Worm (Caenorhabditis elegans) whole organism, L4 larva: Measurements from ENCODE around the gene snf-11.

ENCODE experiments used
- D1046.2 ChIP-seq: fragments of 200-800 bp; sonication (Bioruptor generic); IDR thresholded peaks from 2 replicates; pipeline ENCODE4 v1.3.6; 2022; ENCODE audit warnings: missing genetic modification characterization, missing compliant biosample characterization
- F26F4.8 ChIP-seq: fragments of 200-800 bp; sonication (Bioruptor generic); conservative IDR thresholded peaks from 2 replicates; pipeline ENCODE4 v1.3.6; 2022; ENCODE audit warnings: missing genetic modification characterization, missing compliant biosample characterization
- F37D6.2 ChIP-seq: sonication (generic microtip); optimal IDR thresholded peaks from 2 replicates; lab custom pipeline; 2016; ENCODE audit warnings: mild to moderate bottlenecking, missing genetic modification characterization, missing compliant biosample characterization
- T20F7.1 ChIP-seq: fragments of 200-800 bp; sonication (Bioruptor generic); optimal IDR thresholded peaks from 2 replicates; lab custom pipeline; 2018; ENCODE audit warnings: mild to moderate bottlenecking, missing genetic modification characterization, missing compliant biosample characterization
- ZK546.5 ChIP-seq, 2 experiments: sonication (generic microtip); optimal IDR thresholded peaks; 2 replicates each; lab custom pipeline; 2017; ENCODE audit warnings: missing biosample characterization in 2 of 2, missing genetic modification characterization in 2 of 2
- aha-1 ChIP-seq: fragments of 150-350 bp; peaks from one replicate; lab custom pipeline; 2014; ENCODE audit warnings: missing biosample characterization, missing genetic modification characterization
- aly-2 ChIP-seq: sonication (generic microtip); optimal IDR thresholded peaks from 2 replicates; lab custom pipeline; 2018; ENCODE audit warnings: missing biosample characterization, missing genetic modification characterization
- ama-1 ChIP-seq: fragments of 150-350 bp; optimal IDR thresholded peaks from 2 replicates; lab custom pipeline; 2014; ENCODE audit warnings: inconsistent platforms, mixed read lengths
- ceh-20 ChIP-seq: fragments of 200-800 bp; sonication (Bioruptor generic); IDR thresholded peaks from 2 replicates; pipeline ENCODE4 v1.3.6; 2022; ENCODE audit warnings: missing genetic modification reagents, missing genetic modification characterization, missing compliant biosample characterization
- ceh-28 ChIP-seq: fragments of 150-350 bp; optimal IDR thresholded peaks from 2 replicates; lab custom pipeline; 2014; ENCODE audit warnings: missing biosample characterization, missing genetic modification reagents, missing genetic modification characterization
- ctbp-1 ChIP-seq: fragments of 200-800 bp; sonication (Bioruptor generic); IDR thresholded peaks from 2 replicates; pipeline ENCODE4 v1.3.6; 2022; ENCODE audit warnings: missing genetic modification reagents, missing genetic modification characterization, missing compliant biosample characterization
- daf-12 ChIP-seq: fragments of 150-350 bp; optimal IDR thresholded peaks from 2 replicates; lab custom pipeline; 2014; ENCODE audit warnings: missing biosample characterization, missing genetic modification reagents, missing genetic modification characterization
- daf-16 ChIP-seq, 3 experiments: sonication (generic microtip); optimal IDR thresholded peaks; 2 replicates each; lab custom pipeline; 2016 to 2017; ENCODE audit warnings: missing genetic modification characterization in 3 of 3, missing genetic modification reagents in 3 of 3, mild to moderate bottlenecking in 2 of 3, missing compliant biosample characterization in 2 of 3, missing biosample characterization in 1 of 3, moderate library complexity in 1 of 3
- daf-19 ChIP-seq: fragments of 200-800 bp; sonication (Bioruptor generic); conservative IDR thresholded peaks from 2 replicates; pipeline ENCODE4 v1.3.6; 2022; ENCODE audit warnings: missing genetic modification characterization, missing compliant biosample characterization
- dpl-1 ChIP-seq: fragments of 150-350 bp; optimal IDR thresholded peaks from 2 replicates; lab custom pipeline; 2014; ENCODE audit warnings: missing biosample characterization, missing genetic modification reagents, missing genetic modification characterization
- egl-27 ChIP-seq: sonication (generic microtip); optimal IDR thresholded peaks from 3 replicates; lab custom pipeline; 2017; ENCODE audit warnings: missing biosample characterization, missing genetic modification reagents, missing genetic modification characterization
- gei-8 ChIP-seq: fragments of 200-800 bp; sonication (Bioruptor generic); optimal IDR thresholded peaks from 2 replicates; lab custom pipeline; 2018; ENCODE audit warnings: mild to moderate bottlenecking, missing genetic modification characterization, missing compliant biosample characterization
- hlh-11 ChIP-seq: fragments of 200-800 bp; sonication (Bioruptor generic); optimal IDR thresholded peaks from 2 replicates; lab custom pipeline; 2018; ENCODE audit warnings: mild to moderate bottlenecking, missing genetic modification characterization, missing compliant biosample characterization
- hmg-1.1 ChIP-seq: fragments of 200-800 bp; sonication (Bioruptor generic); IDR thresholded peaks from 2 replicates; pipeline ENCODE4 v1.3.6; 2022; ENCODE audit warnings: missing genetic modification reagents, missing genetic modification characterization, missing compliant biosample characterization
- lim-7 ChIP-seq: fragments of 200-800 bp; sonication (Bioruptor generic); IDR thresholded peaks from 2 replicates; pipeline ENCODE4 v1.3.6; 2022; ENCODE audit warnings: missing genetic modification characterization, missing compliant biosample characterization
- lin-39 ChIP-seq: fragments of 150-350 bp; optimal IDR thresholded peaks from 2 replicates; lab custom pipeline; 2014; ENCODE audit warnings: missing biosample characterization, missing genetic modification reagents, missing genetic modification characterization
- lir-3 ChIP-seq: sonication (generic microtip); optimal IDR thresholded peaks from 2 replicates; lab custom pipeline; 2016; ENCODE audit warnings: mild to moderate bottlenecking, missing genetic modification characterization, missing compliant biosample characterization
- mdt-29 ChIP-seq: fragments of 200-800 bp; sonication (Bioruptor generic); IDR thresholded peaks from 2 replicates; pipeline ENCODE4 v1.3.6; 2022; ENCODE audit warnings: missing genetic modification reagents, missing genetic modification characterization, missing compliant biosample characterization
- mxl-3 ChIP-seq: fragments of 200-800 bp; sonication (Bioruptor generic); optimal IDR thresholded peaks from 2 replicates; lab custom pipeline; 2018; ENCODE audit warnings: mild to moderate bottlenecking, missing genetic modification characterization, missing compliant biosample characterization
- nhr-11 ChIP-seq: fragments of 150-350 bp; optimal IDR thresholded peaks from 2 replicates; lab custom pipeline; 2014; ENCODE audit warnings: missing biosample characterization, missing genetic modification characterization
- nhr-28 ChIP-seq: fragments of 150-350 bp; optimal IDR thresholded peaks from 2 replicates; lab custom pipeline; 2014; ENCODE audit warnings: missing biosample characterization, missing genetic modification characterization
- nhr-77 ChIP-seq: fragments of 150-350 bp; optimal IDR thresholded peaks from 2 replicates; lab custom pipeline; 2014; ENCODE audit warnings: missing biosample characterization, missing genetic modification characterization
- pqm-1 ChIP-seq: sonication (generic microtip); optimal IDR thresholded peaks from 2 replicates; lab custom pipeline; 2017; ENCODE audit warnings: missing biosample characterization, missing genetic modification characterization
- saeg-2 ChIP-seq: fragments of 200-800 bp; sonication (Bioruptor generic); IDR thresholded peaks from 2 replicates; pipeline ENCODE4 v1.3.6; 2022; ENCODE audit warnings: missing genetic modification reagents, missing genetic modification characterization, missing compliant biosample characterization
- spr-3 ChIP-seq: fragments of 200-800 bp; sonication (Bioruptor generic); optimal IDR thresholded peaks from 2 replicates; lab custom pipeline; 2018; ENCODE audit warnings: mild to moderate bottlenecking, missing genetic modification characterization, missing compliant biosample characterization
- tag-97 ChIP-seq: fragments of 200-800 bp; sonication (Bioruptor generic); IDR thresholded peaks from 2 replicates; pipeline ENCODE4 v1.3.6; 2022; ENCODE audit warnings: missing genetic modification characterization, missing compliant biosample characterization
- unc-130 ChIP-seq: sonication (generic microtip); optimal IDR thresholded peaks from 2 replicates; lab custom pipeline; 2016; ENCODE audit warnings: missing genetic modification reagents, missing genetic modification characterization, missing compliant biosample characterization
- unc-62 ChIP-seq, 3 experiments: fragments of 150-350 bp in 1 of 3; sonication (generic microtip); optimal IDR thresholded peaks in 2 of 3; peaks in 1 of 3; 1 replicate in 1 of 3; 2 replicates in 2 of 3; lab custom pipeline; 2014 to 2017; ENCODE audit warnings: missing biosample characterization in 3 of 3, missing genetic modification characterization in 3 of 3, missing genetic modification reagents in 3 of 3, missing genotype in 1 of 3
- zag-1 ChIP-seq: fragments of 150-350 bp; optimal IDR thresholded peaks from 2 replicates; lab custom pipeline; 2014; ENCODE audit warnings: missing biosample characterization, missing genetic modification characterization
- ztf-7 ChIP-seq: fragments of 150-350 bp; optimal IDR thresholded peaks from 2 replicates; lab custom pipeline; 2014; ENCODE audit warnings: missing biosample characterization, missing genetic modification characterization

snf-11 gene

DNA sequence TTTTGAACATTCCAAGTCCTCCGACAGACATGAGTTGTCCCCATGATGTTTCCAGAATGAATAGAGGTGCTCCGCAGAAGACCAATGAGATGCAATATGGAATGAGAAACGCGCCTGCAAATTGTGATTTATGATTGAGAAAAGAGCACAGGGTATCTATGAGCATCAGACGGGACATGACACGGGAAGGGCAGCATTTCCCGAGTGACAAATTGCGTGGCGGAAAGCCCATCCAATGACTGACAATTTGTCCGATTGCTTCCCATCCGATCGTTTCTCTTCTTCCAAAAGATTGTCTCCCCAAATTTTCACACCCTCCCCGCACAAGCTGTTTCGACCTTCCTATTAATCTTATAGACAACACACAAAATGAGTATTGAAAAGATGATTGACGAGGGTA, 465 bp downstream of the snf-11 start:
- TF ChIP-seq tag-97 (GFP tag; lab: Robert Waterston, UW) (no peak), nhr-11 (tag; lab: Kevin White, UChicago) (peak; percentile 9), ceh-20 (GFP tag; lab: Robert Waterston, UW) (peak; percentile 47; the same call in 1 of the 2 replicates), hlh-11 (tag; lab: Kevin White, UChicago) (peak; percentile 35), daf-16 (GFP tag; optimal IDR thresholded peaks at IDR 0.05; lab: Kevin White, UChicago) (peak in 1 of 2 experiments; percentile 11), daf-16 (tag; optimal IDR thresholded peaks at IDR 0.05; lab: Kevin White, UChicago) (no peak), F26F4.8 (no peak)

DNA sequence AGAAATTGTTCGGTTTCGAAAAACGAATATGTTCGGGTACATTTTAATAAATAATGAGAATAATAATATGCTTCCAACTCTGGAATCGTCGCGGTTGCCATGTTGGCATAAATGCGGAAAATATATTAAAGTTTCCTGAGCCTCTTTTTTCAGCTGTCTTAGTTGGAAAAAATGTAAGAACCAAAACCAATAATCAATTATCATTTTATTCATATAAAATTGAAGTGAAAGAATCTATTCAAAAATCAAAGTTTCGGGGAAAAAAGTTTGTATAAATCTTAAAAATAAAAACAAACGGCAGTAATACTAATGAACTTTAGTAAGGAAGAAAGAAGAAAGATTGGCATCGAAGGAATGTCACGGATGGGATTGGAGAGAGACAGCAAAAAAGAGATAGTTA, 3.4 kb downstream of the snf-11 start, which contains the start of gene srh-45:
Gene srh-45, minus strand, starts transcription at position 101 of the 400 bp plus-strand sequence.
- TF ChIP-seq F37D6.2 (tag; lab: Kevin White, UChicago), result no peak
- TF ChIP-seq ama-1 (lab: Kevin White, UChicago), result no peak
- TF ChIP-seq aha-1, result peak; percentile 52
- TF ChIP-seq gei-8 (GFP tag; lab: Kevin White, UChicago), result no peak
- no peak for TF ChIP-seq T20F7.1 (GFP tag; lab: Kevin White, UChicago)

DNA sequence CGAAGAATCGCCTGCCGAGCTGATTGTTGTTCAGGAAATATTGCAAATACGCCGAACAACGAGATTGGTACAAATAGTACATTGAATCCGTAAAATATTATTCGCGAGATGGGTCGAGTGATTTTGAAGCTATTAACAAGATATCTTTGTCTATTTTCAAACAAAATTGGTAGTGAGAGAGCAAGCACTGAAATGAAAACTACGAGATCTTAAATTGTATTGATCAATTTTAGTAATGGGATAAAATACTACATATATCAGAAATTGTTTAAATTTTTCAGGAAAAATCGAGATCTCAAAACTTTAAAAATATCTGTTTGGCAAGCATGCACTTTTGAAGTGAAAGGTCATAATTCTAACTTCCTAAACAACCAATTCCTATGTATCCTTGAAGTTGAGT, 4.0 kb downstream of the snf-11 start:
- TF ChIP-seq spr-3 (GFP tag; lab: Kevin White, UChicago) (no peak), aha-1 (peak; percentile 94)

DNA sequence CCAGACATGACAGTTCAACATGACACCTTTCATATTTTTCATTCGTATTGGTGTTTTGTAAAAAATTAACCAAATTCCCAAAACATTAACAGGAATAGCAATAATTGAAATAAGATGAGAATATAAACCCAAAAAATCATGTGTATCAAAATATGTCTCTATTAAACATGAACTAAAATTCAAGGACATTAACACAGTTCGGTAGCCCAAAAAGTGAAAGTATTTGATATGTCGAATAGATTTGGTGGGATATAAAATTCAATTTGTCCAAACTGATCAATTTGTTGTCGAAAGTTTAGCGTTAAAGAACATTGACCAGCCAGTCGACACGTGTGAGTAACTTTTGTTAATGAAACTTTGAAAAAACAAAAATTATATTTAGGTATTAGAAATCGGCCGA, 5.5 kb downstream of the snf-11 start, which contains the start of gene srh-46:
Gene srh-46, minus strand, starts transcription at position 189 of the 400 bp plus-strand sequence.
- TF ChIP-seq dpl-1 (GFP tag; lab: Kevin White, UChicago) (no peak), pqm-1 (no peak), lin-39 (tag; lab: Kevin White, UChicago) (no peak), nhr-28 (tag; lab: Kevin White, UChicago) (peak; percentile 14), aly-2 (tag; lab: Kevin White, UChicago) (no peak)

ce11 chrV:11300539-11300938, 7.7 kb downstream of the snf-11 start, which contains the start of gene srh-47:
Gene srh-47 (minus strand): TSS chrV:11300639.
- TF ChIP-seq ama-1 (lab: Kevin White, UChicago) (no peak), daf-12 (no peak), unc-62 (GFP tag; optimal IDR thresholded peaks at IDR 0.05 in 1 of 2; lab: Kevin White, UChicago) (peak in 1 of 2 experiments; percentile 42), unc-62 (tag; optimal IDR thresholded peaks at IDR 0.05; lab: Kevin White, UChicago) (no peak)
- TF ChIP-seq, all 104 proteins: peak for 1

DNA sequence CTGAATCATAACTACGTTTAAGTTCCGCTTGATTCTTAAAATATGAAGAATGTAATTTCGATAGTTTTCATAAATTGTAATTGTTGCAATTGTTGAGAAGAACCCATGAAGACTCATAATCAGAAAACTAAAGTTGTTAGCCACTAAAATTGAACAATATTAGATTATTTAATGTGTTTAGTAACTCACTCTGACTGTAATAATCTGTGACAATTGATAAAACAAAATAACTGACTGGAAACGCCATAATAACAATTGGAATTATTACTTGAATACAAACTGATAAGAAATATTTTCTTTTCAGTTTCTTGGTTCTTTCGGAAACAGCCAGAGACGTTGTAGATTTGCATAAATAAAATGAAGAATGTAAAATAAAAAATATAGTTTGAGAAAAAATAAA, 8.8 kb downstream of the snf-11 start:
- TF ChIP-seq nhr-28 (tag; lab: Kevin White, UChicago) (peak; percentile 67), nhr-77 (tag; lab: Kevin White, UChicago) (peak; percentile 6), lim-7 (GFP tag; lab: Robert Waterston, UW) (no peak), ctbp-1 (no peak)
- TF ChIP-seq, all 104 proteins: peak for 2

ce11 chrV:11298632-11299031, 9.6 kb downstream of the snf-11 start, which contains the start of gene T03F7.5:
Gene T03F7.5 (minus strand): TSS chrV:11298732.
- TF ChIP-seq unc-130 (GFP tag; lab: Kevin White, UChicago) (no peak), mxl-3 (GFP tag; lab: Kevin White, UChicago) (no peak), ceh-28 (tag; lab: Kevin White, UChicago) (no peak), ztf-7 (tag; lab: Kevin White, UChicago) (no peak), ZK546.5 (tag; optimal IDR thresholded peaks at IDR 0.05; lab: Kevin White, UChicago) (no peak)

DNA sequence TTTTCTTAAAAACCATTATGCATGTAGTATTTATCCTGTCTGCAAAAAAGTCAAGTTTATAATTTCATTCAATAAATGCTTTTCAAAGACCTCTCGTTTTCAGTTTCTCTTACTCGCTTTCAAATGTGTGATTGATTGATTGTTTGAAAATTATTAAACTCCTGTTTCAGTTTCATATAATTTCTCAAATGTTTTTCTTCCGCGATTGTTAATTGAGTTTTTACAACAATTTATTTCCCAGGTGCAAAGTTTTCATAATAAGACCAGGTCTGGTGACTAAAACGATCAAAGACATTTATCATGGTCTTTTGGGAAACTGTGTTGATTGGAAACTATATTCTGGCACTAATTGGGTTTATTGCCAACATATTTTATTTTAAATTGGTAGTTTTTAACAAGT, 13.9 kb downstream of the snf-11 start, which contains the start of gene T03F7.6:
Gene T03F7.6, plus strand, starts transcription at position 301 of the 400 bp plus-strand sequence.
- TF ChIP-seq F26F4.8 (no peak), daf-19 (no peak), egl-27 (no peak), zag-1 (tag; lab: Kevin White, UChicago) (no peak), hmg-1.1 (no peak), nhr-11 (tag; lab: Kevin White, UChicago) (no peak), mdt-29 (GFP tag; lab: Robert Waterston, UW) (no peak), saeg-2 (GFP tag; lab: Robert Waterston, UW) (no peak), lir-3 (tag; lab: Kevin White, UChicago) (no peak), aha-1 (no peak), D1046.2 (GFP tag; lab: Robert Waterston, UW) (no peak)
